Fruit fly (Drosophila melanogaster) S2 (cell line): ENCODE results near the gene Idh3b.

ENCODE experiments used
- CG8478 ChIP-seq: fragments of >200 bp; optimal IDR thresholded peaks from 2 replicates; lab custom pipeline; 2018
- CTCF ChIP-seq, 2 experiments: fragments of >200 bp; optimal IDR thresholded peaks; 2 replicates each; lab custom pipeline; 2018

Gene Idh3b

dm6 chr3R:21998877-21999276 is 20.3 kb downstream of the Idh3b start:
- no peak for TF ChIP-seq CG8478 (lab: Kevin White, UChicago)
- TF ChIP-seq CTCF (optimal IDR thresholded peaks at IDR 0.05; lab: Kevin White, UChicago), result no peak

- TF ChIP-seq CG8478 (lab: Kevin White, UChicago) (no peak), CTCF (optimal IDR thresholded peaks at IDR 0.05; lab: Kevin White, UChicago) (no peak)
Observed at dm6 chr3R:21992909-21993308, 26.3 kb downstream of the Idh3b start.

- TF ChIP-seq CG8478 (lab: Kevin White, UChicago) (no peak), CTCF (optimal IDR thresholded peaks at IDR 0.05; lab: Kevin White, UChicago) (no peak)
Observed at dm6 chr3R:21991603-21992002, 27.6 kb downstream of the Idh3b start.

- TF ChIP-seq CTCF (optimal IDR thresholded peaks at IDR 0.05; lab: Kevin White, UChicago) (no peak), CG8478 (lab: Kevin White, UChicago) (no peak)
Observed at dm6 chr3R:21989770-21990169, 29.4 kb downstream of the Idh3b start.

dm6 chr3R:21987546-21987945 is 31.6 kb downstream of the Idh3b start:
- no peak for TF ChIP-seq CG8478 (lab: Kevin White, UChicago)
- no peak for TF ChIP-seq CTCF (optimal IDR thresholded peaks at IDR 0.05; lab: Kevin White, UChicago)

dm6 chr3R:21979386-21979785 is 39.8 kb downstream of the Idh3b start:
- TF ChIP-seq CG8478 (lab: Kevin White, UChicago) (no peak), CTCF (optimal IDR thresholded peaks at IDR 0.05; lab: Kevin White, UChicago) (no peak)

dm6 chr3R:21977784-21978183 is 41.4 kb downstream of the Idh3b start:
- TF ChIP-seq CTCF (optimal IDR thresholded peaks at IDR 0.05; lab: Kevin White, UChicago) (no peak), CG8478 (lab: Kevin White, UChicago) (no peak)

dm6 chr3R:21976954-21977353 is 42.2 kb downstream of the Idh3b start:
- TF ChIP-seq CTCF (optimal IDR thresholded peaks at IDR 0.05; lab: Kevin White, UChicago), result no peak
- no peak for TF ChIP-seq CG8478 (lab: Kevin White, UChicago)

dm6 chr3R:21976355-21976858 is 42.8 kb downstream of the Idh3b start:
- no peak for TF ChIP-seq CG8478 (lab: Kevin White, UChicago)
- TF ChIP-seq CTCF (optimal IDR thresholded peaks at IDR 0.05; lab: Kevin White, UChicago), result no peak

- TF ChIP-seq CG8478 (lab: Kevin White, UChicago), result no peak
- TF ChIP-seq CTCF (optimal IDR thresholded peaks at IDR 0.05; lab: Kevin White, UChicago), result no peak
Observed at dm6 chr3R:21973029-21973428, 46.2 kb downstream of the Idh3b start.

dm6 chr3R:21972069-21972468 is 47.1 kb downstream of the Idh3b start:
- TF ChIP-seq CG8478 (lab: Kevin White, UChicago) (no peak), CTCF (optimal IDR thresholded peaks at IDR 0.05; lab: Kevin White, UChicago) (no peak)

- TF ChIP-seq CG8478 (lab: Kevin White, UChicago), result no peak
- no peak for TF ChIP-seq CTCF (optimal IDR thresholded peaks at IDR 0.05; lab: Kevin White, UChicago)
Observed at dm6 chr3R:21971553-21971952, 47.6 kb downstream of the Idh3b start.

dm6 chr3R:21971141-21971540 is 48.0 kb downstream of the Idh3b start:
- TF ChIP-seq CG8478 (lab: Kevin White, UChicago), result no peak
- TF ChIP-seq CTCF (optimal IDR thresholded peaks at IDR 0.05; lab: Kevin White, UChicago), result no peak

dm6 chr3R:21970538-21971080 is 48.6 kb downstream of the Idh3b start:
- TF ChIP-seq CG8478 (lab: Kevin White, UChicago) (no peak), CTCF (optimal IDR thresholded peaks at IDR 0.05; lab: Kevin White, UChicago) (no peak)

dm6 chr3R:21969828-21970227 is 49.4 kb downstream of the Idh3b start:
- TF ChIP-seq CG8478 (lab: Kevin White, UChicago) (no peak), CTCF (optimal IDR thresholded peaks at IDR 0.05; lab: Kevin White, UChicago) (no peak)

- TF ChIP-seq CG8478 (lab: Kevin White, UChicago), result no peak
- TF ChIP-seq CTCF (optimal IDR thresholded peaks at IDR 0.05; lab: Kevin White, UChicago), result no peak
Observed at dm6 chr3R:21967840-21968239, 51.3 kb downstream of the Idh3b start.
